Comparison of ENCODE assay signal across 2 worm cellular contexts in genomic region chrIII:2966462-2966861, ce11.
TF ChIP-seq lines count a peak whose summit lies in the region.

No protein-coding gene starts in this region.

TF ChIP-seq in whole organism, L2 larva, 48 proteins besides CTCF, POLR2A, EP300 and RAD21 (continued from another document):
- TF ChIP-seq ztf-4 (tag; optimal IDR thresholded peaks at IDR 0.05; lab: Kevin White, UChicago) (peak; percentile 44), lin-11 (tag; optimal IDR thresholded peaks at IDR 0.05; lab: Kevin White, UChicago) (peak; percentile 60), nhr-237 (tag; optimal IDR thresholded peaks at IDR 0.05; lab: Kevin White, UChicago) (no peak), ama-1 (optimal IDR thresholded peaks at IDR 0.05; lab: Kevin White, UChicago) (no peak), mdl-1 (tag; optimal IDR thresholded peaks at IDR 0.05; lab: Kevin White, UChicago) (peak in 1 of 2 experiments; percentile 64), snpc-4 (tag; optimal IDR thresholded peaks at IDR 0.05; lab: Kevin White, UChicago) (peak; percentile 46), egl-27 (tag; optimal IDR thresholded peaks at IDR 0.05; lab: Kevin White, UChicago) (no peak), skn-1 (tag; optimal IDR thresholded peaks at IDR 0.05; lab: Kevin White, UChicago) (no peak), ceh-16 (tag; optimal IDR thresholded peaks at IDR 0.05; lab: Kevin White, UChicago) (no peak), F13H6.1 (tag; optimal IDR thresholded peaks at IDR 0.05; lab: Kevin White, UChicago) (peak; percentile 96), Y55F3AM.14 (GFP tag; optimal IDR thresholded peaks at IDR 0.05; lab: Kevin White, UChicago) (no peak), unc-55 (GFP tag; optimal IDR thresholded peaks at IDR 0.05; lab: Kevin White, UChicago) (peak; percentile 91), fos-1 (tag; optimal IDR thresholded peaks at IDR 0.05; lab: Kevin White, UChicago) (peak; percentile 47), lsy-2 (tag; optimal IDR thresholded peaks at IDR 0.05; lab: Kevin White, UChicago) (peak; percentile 70 to 90), nhr-11 (tag; optimal IDR thresholded peaks at IDR 0.05; lab: Kevin White, UChicago) (no peak), peb-1 (tag; optimal IDR thresholded peaks at IDR 0.05; lab: Kevin White, UChicago) (no peak), R02D3.7 (tag; optimal IDR thresholded peaks at IDR 0.05; lab: Kevin White, UChicago) (no peak), gmeb-1 (tag; optimal IDR thresholded peaks at IDR 0.05; lab: Kevin White, UChicago) (peak; percentile 89), sma-9 (GFP tag; optimal IDR thresholded peaks at IDR 0.05; lab: Kevin White, UChicago) (peak; percentile 84), sma-9 (tag; optimal IDR thresholded peaks at IDR 0.05; lab: Kevin White, UChicago) (no peak), aly-2 (tag; optimal IDR thresholded peaks at IDR 0.05; lab: Kevin White, UChicago) (no peak), nhr-25 (tag; optimal IDR thresholded peaks at IDR 0.05; lab: Kevin White, UChicago) (peak; percentile 56), nhr-21 (tag; optimal IDR thresholded peaks at IDR 0.05; lab: Kevin White, UChicago) (peak; percentile 57), alr-1 (tag; optimal IDR thresholded peaks at IDR 0.05; lab: Kevin White, UChicago) (no peak), nhr-12 (tag; optimal IDR thresholded peaks at IDR 0.05; lab: Kevin White, UChicago) (no peak)

TF ChIP-seq in whole organism, L4 larva, 104 proteins besides CTCF, POLR2A, EP300 and RAD21 (continued from another document):
- TF ChIP-seq arid-1 (GFP tag; conservative IDR thresholded peaks at IDR 0.05; lab: Robert Waterston, UW): no peak
- TF ChIP-seq spr-3 (GFP tag; optimal IDR thresholded peaks at IDR 0.05; lab: Kevin White, UChicago): no peak
- no peak for TF ChIP-seq ZK337.2 (GFP tag; IDR thresholded peaks at IDR 0.05; lab: Robert Waterston, UW)
- peak; percentile 98 for TF ChIP-seq lin-38 (GFP tag; IDR thresholded peaks at IDR 0.05; lab: Robert Waterston, UW)
- TF ChIP-seq ama-1 (optimal IDR thresholded peaks at IDR 0.05; lab: Kevin White, UChicago): no peak
- peak; percentile 34 for TF ChIP-seq nhr-48 (tag; optimal IDR thresholded peaks at IDR 0.05; lab: Kevin White, UChicago)
- TF ChIP-seq R02D3.7 (tag; optimal IDR thresholded peaks at IDR 0.05; lab: Kevin White, UChicago): no peak
- peak; percentile 71 for TF ChIP-seq pha-4 (GFP tag; IDR thresholded peaks at IDR 0.05; lab: Robert Waterston, UW)
- TF ChIP-seq pha-4 (tag; optimal IDR thresholded peaks at IDR 0.05; lab: Kevin White, UChicago): peak; percentile 44
- no peak for TF ChIP-seq gei-8 (GFP tag; optimal IDR thresholded peaks at IDR 0.05; lab: Kevin White, UChicago)
- no peak for TF ChIP-seq Y5F2A.4 (GFP tag; optimal IDR thresholded peaks at IDR 0.05; lab: Kevin White, UChicago)
- TF ChIP-seq hif-1 (tag; optimal IDR thresholded peaks at IDR 0.05; lab: Kevin White, UChicago): peak in 1 of 2 experiments; percentile 58
- peak; percentile 57; the same call in 1 of the 2 replicates for TF ChIP-seq ctbp-1 (GFP tag; IDR thresholded peaks at IDR 0.05; lab: Robert Waterston, UW)
- TF ChIP-seq mxl-3 (GFP tag; optimal IDR thresholded peaks at IDR 0.05; lab: Kevin White, UChicago): peak; percentile 31
- no peak for TF ChIP-seq daf-19 (GFP tag; conservative IDR thresholded peaks at IDR 0.05; lab: Robert Waterston, UW)
- TF ChIP-seq unc-62 (GFP tag; optimal IDR thresholded peaks at IDR 0.05 in 1 of 2; lab: Kevin White, UChicago): peak in 1 of 2 experiments; percentile 90
- no peak for TF ChIP-seq unc-62 (tag; optimal IDR thresholded peaks at IDR 0.05; lab: Kevin White, UChicago)
- TF ChIP-seq dmd-9 (GFP tag; IDR thresholded peaks at IDR 0.05; lab: Robert Waterston, UW): no peak
- peak; percentile 82 for TF ChIP-seq rbr-2 (tag; optimal IDR thresholded peaks at IDR 0.05; lab: Kevin White, UChicago)
- TF ChIP-seq ceh-62 (tag; optimal IDR thresholded peaks at IDR 0.05; lab: Kevin White, UChicago): no peak
- TF ChIP-seq lin-29 (GFP tag; IDR thresholded peaks at IDR 0.05; lab: Robert Waterston, UW): peak; percentile 45; the same call in 1 of the 2 replicates
- TF ChIP-seq cey-2 (tag; optimal IDR thresholded peaks at IDR 0.05; lab: Kevin White, UChicago; ENCODE audit: borderline replicate concordance, insufficient read depth): no peak
- no peak for TF ChIP-seq pqm-1 (tag; optimal IDR thresholded peaks at IDR 0.05; lab: Kevin White, UChicago)
- TF ChIP-seq dpl-1 (GFP tag; optimal IDR thresholded peaks at IDR 0.05; lab: Kevin White, UChicago): peak; percentile 86
- no peak for TF ChIP-seq daf-8 (GFP tag; IDR thresholded peaks at IDR 0.05; lab: Robert Waterston, UW)
- peak; percentile 96 for TF ChIP-seq hlh-30 (tag; optimal IDR thresholded peaks at IDR 0.05; lab: Kevin White, UChicago; ENCODE audit: insufficient read depth)
- TF ChIP-seq sdz-12 (GFP tag; optimal IDR thresholded peaks at IDR 0.05; lab: Kevin White, UChicago): no peak
- TF ChIP-seq aly-2 (tag; optimal IDR thresholded peaks at IDR 0.05; lab: Kevin White, UChicago): no peak
- peak; percentile 79 for TF ChIP-seq mep-1 (tag; optimal IDR thresholded peaks at IDR 0.05; lab: Kevin White, UChicago)
- no peak for TF ChIP-seq ztf-11 (tag; optimal IDR thresholded peaks at IDR 0.05; lab: Kevin White, UChicago)
- TF ChIP-seq saeg-2 (GFP tag; IDR thresholded peaks at IDR 0.05; lab: Robert Waterston, UW): 0 out of 2 replicates have a peak, but pooled peaks have one; percentile 28
- TF ChIP-seq nhr-10 (tag; optimal IDR thresholded peaks at IDR 0.05; lab: Kevin White, UChicago): no peak
- peak; percentile 51 for TF ChIP-seq set-16 (GFP tag; IDR thresholded peaks at IDR 0.05; lab: Robert Waterston, UW)
- TF ChIP-seq lsy-2 (tag; optimal IDR thresholded peaks at IDR 0.05; lab: Kevin White, UChicago): peak; percentile 41 to 84
- TF ChIP-seq Y48G9A.11 (GFP tag; IDR thresholded peaks at IDR 0.05; lab: Robert Waterston, UW): no peak
- no peak for TF ChIP-seq nhr-102 (tag; optimal IDR thresholded peaks at IDR 0.05; lab: Kevin White, UChicago)
- peak; percentile 82 for TF ChIP-seq mes-2 (tag; optimal IDR thresholded peaks at IDR 0.05; lab: Kevin White, UChicago; ENCODE audit: poor library complexity, severe bottlenecking)
- no peak for TF ChIP-seq snpc-1.2 (GFP tag; IDR thresholded peaks at IDR 0.05; lab: Robert Waterston, UW)
- peak; percentile 35 for TF ChIP-seq nhr-11 (tag; optimal IDR thresholded peaks at IDR 0.05; lab: Kevin White, UChicago)
- TF ChIP-seq nhr-77 (tag; optimal IDR thresholded peaks at IDR 0.05; lab: Kevin White, UChicago): peak; percentile 20
- peak; percentile 31 for TF ChIP-seq ceh-28 (tag; optimal IDR thresholded peaks at IDR 0.05; lab: Kevin White, UChicago)
- TF ChIP-seq unc-130 (GFP tag; optimal IDR thresholded peaks at IDR 0.05; lab: Kevin White, UChicago): peak; percentile 72
- no peak for TF ChIP-seq dmd-8 (GFP tag; IDR thresholded peaks at IDR 0.05; lab: Robert Waterston, UW)
- TF ChIP-seq mxl-2 (GFP tag; conservative IDR thresholded peaks at IDR 0.05; lab: Robert Waterston, UW): no peak
- TF ChIP-seq vab-7 (GFP tag; IDR thresholded peaks at IDR 0.05; lab: Robert Waterston, UW): no peak
- no peak for TF ChIP-seq T20F7.1 (GFP tag; optimal IDR thresholded peaks at IDR 0.05; lab: Kevin White, UChicago)
- no peak for TF ChIP-seq daf-16 (GFP tag; optimal IDR thresholded peaks at IDR 0.05; lab: Kevin White, UChicago)
- peak; percentile 46 for TF ChIP-seq daf-16 (tag; optimal IDR thresholded peaks at IDR 0.05; lab: Kevin White, UChicago)
- peak; percentile 44 for TF ChIP-seq F37D6.2 (tag; optimal IDR thresholded peaks at IDR 0.05; lab: Kevin White, UChicago)
- peak; percentile 85 for TF ChIP-seq hmg-1.1 (GFP tag; IDR thresholded peaks at IDR 0.05; lab: Robert Waterston, UW)
- TF ChIP-seq T26A8.4 (GFP tag; IDR thresholded peaks at IDR 0.05; lab: Robert Waterston, UW): peak; percentile 16; the same call in 1 of the 2 replicates
- no peak for TF ChIP-seq zag-1 (tag; optimal IDR thresholded peaks at IDR 0.05; lab: Kevin White, UChicago)
- TF ChIP-seq madf-9 (GFP tag; conservative IDR thresholded peaks at IDR 0.05; lab: Robert Waterston, UW): peak; percentile 39; the same call in 1 of the 2 replicates
- no peak for TF ChIP-seq unc-39 (tag; optimal IDR thresholded peaks at IDR 0.05; lab: Kevin White, UChicago)
- peak; percentile 43 for TF ChIP-seq nhr-28 (tag; optimal IDR thresholded peaks at IDR 0.05; lab: Kevin White, UChicago)
- peak; percentile 63 for TF ChIP-seq fkh-10 (GFP tag; optimal IDR thresholded peaks at IDR 0.05; lab: Kevin White, UChicago)
- 0 out of 2 replicates have a peak, but pooled peaks have one; percentile 12 for TF ChIP-seq lin-1 (GFP tag; IDR thresholded peaks at IDR 0.05; lab: Robert Waterston, UW)
